Fruit fly (Drosophila melanogaster) whole organism, embryonic: ENCODE measurements around the gene CG5180.

Experiments
- Aef1 ChIP-seq: fragments of 200-800 bp; sonication (Bioruptor generic); IDR thresholded peaks from 3 replicates; pipeline ENCODE4 v1.3.6; 2022; ENCODE audit warnings: missing biosample characterization, missing genetic modification characterization
- Atf3 ChIP-seq: fragments of 200-800 bp; sonication (Bioruptor generic); optimal IDR thresholded peaks from 3 replicates; lab custom pipeline; 2016; ENCODE audit warnings: missing biosample characterization, missing genetic modification characterization
- Awh ChIP-seq: fragments of 200-800 bp; sonication (Bioruptor generic); IDR thresholded peaks from 2 replicates; pipeline ENCODE4, ENCODE4 v1.3.6; 2022; ENCODE audit warnings: missing biosample characterization, missing genetic modification characterization
- BtbVII ChIP-seq: fragments of 200-800 bp; sonication (Bioruptor generic); optimal IDR thresholded peaks from 3 replicates; lab custom pipeline; 2017; ENCODE audit warnings: missing biosample characterization, mild to moderate bottlenecking, missing genetic modification characterization
- CG10267 ChIP-seq: fragments of 200-800 bp; sonication (Bioruptor generic); optimal IDR thresholded peaks from 2 replicates; lab custom pipeline; 2018; ENCODE audit warnings: missing biosample characterization, mild to moderate bottlenecking, missing genetic modification characterization, moderate library complexity
- CG10462 ChIP-seq: fragments of 200-800 bp; sonication (Bioruptor generic); optimal IDR thresholded peaks from 2 replicates; lab custom pipeline; 2016; ENCODE audit warnings: missing biosample characterization, missing genetic modification characterization
- CG11723 ChIP-seq: fragments of 200-800 bp; sonication (Bioruptor generic); optimal IDR thresholded peaks from 2 replicates; lab custom pipeline; 2017; ENCODE audit warnings: missing biosample characterization, mild to moderate bottlenecking, missing genetic modification characterization
- CG12744 ChIP-seq: fragments of 200-800 bp; sonication (Bioruptor generic); optimal IDR thresholded peaks from 2 replicates; lab custom pipeline; 2016; ENCODE audit warnings: missing biosample characterization, missing genetic modification characterization
- CG13287 ChIP-seq: fragments of 200-800 bp; sonication (Bioruptor generic); IDR thresholded peaks from 2 replicates; pipeline ENCODE4 v1.3.6; 2022; ENCODE audit warnings: missing biosample characterization, missing genetic modification characterization; ENCODE audit not compliant: partially characterized antibody
- CG13424 ChIP-seq: fragments of 200-800 bp; sonication (Bioruptor generic); optimal IDR thresholded peaks from 2 replicates; lab custom pipeline; 2019; ENCODE audit warnings: missing biosample characterization, mild to moderate bottlenecking, missing genetic modification characterization, moderate library complexity
- CG14014 ChIP-seq: fragments of 200-800 bp; sonication (Bioruptor generic); IDR thresholded peaks from 2 replicates; pipeline ENCODE4 v1.3.6; 2022; ENCODE audit warnings: missing biosample characterization, missing genetic modification characterization
- CG15479 ChIP-seq: fragments of 200-800 bp; sonication (Bioruptor generic); optimal IDR thresholded peaks from 3 replicates; lab custom pipeline; 2019; ENCODE audit warnings: missing biosample characterization, mild to moderate bottlenecking, missing genetic modification characterization, moderate library complexity
- CG18011 ChIP-seq: fragments of 200-800 bp; sonication (Bioruptor generic); optimal IDR thresholded peaks from 2 replicates; lab custom pipeline; 2017; ENCODE audit warnings: missing biosample characterization, missing genetic modification characterization, mild to moderate bottlenecking, moderate library complexity, missing genotype
- CG2129 ChIP-seq: fragments of 200-800 bp; sonication (Bioruptor generic); IDR thresholded peaks from 2 replicates; pipeline ENCODE4 v1.3.6; 2022; ENCODE audit warnings: missing biosample characterization, missing genetic modification characterization; ENCODE audit not compliant: partially characterized antibody
- CG2199 ChIP-seq: fragments of 200-800 bp; sonication (Bioruptor generic); IDR thresholded peaks from 3 replicates; pipeline ENCODE4 v1.3.6; 2022; ENCODE audit warnings: missing biosample characterization, missing genetic modification characterization
- CG30020 ChIP-seq: fragments of 200-800 bp; optimal IDR thresholded peaks from 2 replicates; lab custom pipeline; 2019; ENCODE audit warnings: missing biosample characterization, mild to moderate bottlenecking, missing genetic modification characterization, moderate library complexity
- CG3281 ChIP-seq: fragments of 200-800 bp; sonication (Bioruptor generic); optimal IDR thresholded peaks from 3 replicates; lab custom pipeline; 2017; ENCODE audit warnings: missing biosample characterization, mild to moderate bottlenecking, missing genetic modification characterization
- CG3407 ChIP-seq: fragments of 200-800 bp; sonication (Bioruptor generic); optimal IDR thresholded peaks from 2 replicates; lab custom pipeline; 2018; ENCODE audit warnings: missing biosample characterization, mild to moderate bottlenecking, missing genetic modification characterization
- CG34224 ChIP-seq: fragments of 200-800 bp; sonication (Bioruptor generic); IDR thresholded peaks from 3 replicates; pipeline ENCODE4 v1.3.6; 2022; ENCODE audit warnings: missing biosample characterization, missing genetic modification characterization; ENCODE audit not compliant: partially characterized antibody
- CG3726 ChIP-seq: fragments of 200-800 bp; sonication (Bioruptor generic); IDR thresholded peaks from 3 replicates; pipeline ENCODE4, ENCODE4 v1.3.6; 2022; ENCODE audit warnings: missing biosample characterization, missing genetic modification characterization
- CG3838 ChIP-seq: fragments of 200-800 bp; sonication (Bioruptor generic); optimal IDR thresholded peaks from 3 replicates; lab custom pipeline; 2016; ENCODE audit warnings: missing biosample characterization, missing genetic modification characterization
- CG7963 ChIP-seq: fragments of 200-800 bp; sonication (Bioruptor generic); IDR thresholded peaks from 3 replicates; pipeline ENCODE4 v1.3.6; 2022; ENCODE audit warnings: missing biosample characterization, missing genetic modification characterization; ENCODE audit not compliant: partially characterized antibody
- CG8388 ChIP-seq: fragments of 200-800 bp; sonication (Bioruptor generic); optimal IDR thresholded peaks from 2 replicates; lab custom pipeline; 2019; ENCODE audit warnings: missing biosample characterization, mild to moderate bottlenecking, missing genetic modification characterization, moderate library complexity
- CG9609 ChIP-seq: fragments of 200-800 bp; sonication (Bioruptor generic); optimal IDR thresholded peaks from 3 replicates; lab custom pipeline; 2016; ENCODE audit warnings: missing biosample characterization, missing genetic modification characterization
- Dek ChIP-seq: fragments of 200-800 bp; sonication (Bioruptor generic); optimal IDR thresholded peaks from 3 replicates; lab custom pipeline; 2019; ENCODE audit warnings: missing biosample characterization, mild to moderate bottlenecking, missing genetic modification characterization, moderate library complexity
- Ets65A ChIP-seq: fragments of 200-800 bp; sonication (Bioruptor generic); peaks from one replicate; lab custom pipeline; 2016; ENCODE audit warnings: missing biosample characterization, missing genetic modification characterization
- HHEX ChIP-seq: fragments of 200-800 bp; sonication (Bioruptor generic); optimal IDR thresholded peaks from 3 replicates; lab custom pipeline; 2017; ENCODE audit warnings: missing biosample characterization, mild to moderate bottlenecking, missing genetic modification characterization, missing genetic modification reagents
- HLH3B ChIP-seq: fragments of 200-800 bp; sonication (Bioruptor generic); IDR thresholded peaks from 2 replicates; pipeline ENCODE4 v1.3.6; 2022; ENCODE audit warnings: missing biosample characterization, missing genetic modification characterization
- Jarid2 ChIP-seq: fragments of 200-800 bp; sonication (Bioruptor generic); optimal IDR thresholded peaks from 3 replicates; lab custom pipeline; 2017; ENCODE audit warnings: mild to moderate bottlenecking, missing biosample characterization, missing genetic modification reagents, missing genetic modification characterization
- Lim3 ChIP-seq: fragments of 200-800 bp; sonication (Bioruptor generic); IDR thresholded peaks from 2 replicates; pipeline ENCODE4 v1.3.6; 2022; ENCODE audit warnings: missing biosample characterization, missing genetic modification characterization
- MBD-R2 ChIP-seq: fragments of 200-800 bp; sonication (Bioruptor generic); IDR thresholded peaks from 2 replicates; pipeline ENCODE4 v1.3.6; 2022; ENCODE audit warnings: missing biosample characterization, missing genetic modification characterization
- Max ChIP-seq: fragments of 200-800 bp; sonication (Bioruptor generic); optimal IDR thresholded peaks from 2 replicates; lab custom pipeline; 2016; ENCODE audit warnings: missing biosample characterization, mild to moderate bottlenecking, missing genetic modification characterization
- Meics ChIP-seq: fragments of 200-800 bp; sonication (Bioruptor generic); optimal IDR thresholded peaks from 2 replicates; lab custom pipeline; 2017; ENCODE audit warnings: missing biosample characterization, mild to moderate bottlenecking, missing genetic modification characterization
- NFAT ChIP-seq: fragments of 200-800 bp; sonication (Bioruptor generic); IDR thresholded peaks from 2 replicates; pipeline ENCODE4 v1.3.6; 2022; ENCODE audit warnings: missing biosample characterization, missing genetic modification characterization
- Nf-YA ChIP-seq: fragments of 200-800 bp; sonication (Bioruptor generic); IDR thresholded peaks from 2 replicates; pipeline ENCODE4 v1.3.6; 2022; ENCODE audit warnings: missing biosample characterization, missing genetic modification characterization
- NfI ChIP-seq: fragments of 200-800 bp; sonication (Bioruptor generic); optimal IDR thresholded peaks from 3 replicates; lab custom pipeline; 2018; ENCODE audit warnings: missing biosample characterization, mild to moderate bottlenecking, missing genetic modification characterization, moderate library complexity
- Xbp1 ChIP-seq: fragments of 200-800 bp; sonication (Bioruptor generic); optimal IDR thresholded peaks from 3 replicates; lab custom pipeline; 2016; ENCODE audit warnings: missing biosample characterization, mild to moderate bottlenecking, missing genetic modification characterization
- YL-1 ChIP-seq: fragments of 200-800 bp; sonication (Bioruptor generic); optimal IDR thresholded peaks from 3 replicates; lab custom pipeline; 2017; ENCODE audit warnings: missing biosample characterization, mild to moderate bottlenecking, missing genetic modification characterization
- ase ChIP-seq: fragments of 200-800 bp; sonication (Bioruptor generic); IDR thresholded peaks from 3 replicates; pipeline ENCODE4 v1.3.6; 2022; ENCODE audit warnings: missing biosample characterization, missing genetic modification characterization
- ash1 ChIP-seq: fragments of 200-800 bp; sonication (Bioruptor generic); optimal IDR thresholded peaks from 2 replicates; lab custom pipeline; 2018; ENCODE audit warnings: missing biosample characterization, mild to moderate bottlenecking, missing genetic modification characterization
- crp ChIP-seq, 2 experiments: fragments of 200-800 bp; sonication (Bioruptor generic); optimal IDR thresholded peaks; 2 replicates in 1 of 2; 3 replicates in 1 of 2; lab custom pipeline; 2017; ENCODE audit warnings: missing biosample characterization in 2 of 2, missing genetic modification characterization in 2 of 2, mild to moderate bottlenecking in 1 of 2, moderate library complexity in 1 of 2
- danr ChIP-seq: fragments of 200-800 bp; sonication (Bioruptor generic); IDR thresholded peaks from 2 replicates; pipeline ENCODE4 v1.3.6; 2022; ENCODE audit warnings: missing biosample characterization, missing genetic modification characterization
- dati ChIP-seq: fragments of 200-800 bp; sonication (Bioruptor generic); IDR thresholded peaks from 2 replicates; pipeline ENCODE4 v1.3.6; 2022; ENCODE audit warnings: missing biosample characterization, missing genetic modification characterization
- jing ChIP-seq: fragments of 200-800 bp; sonication (Bioruptor generic); optimal IDR thresholded peaks from 2 replicates; lab custom pipeline; 2018; ENCODE audit warnings: missing biosample characterization, mild to moderate bottlenecking, missing genetic modification characterization
- klu ChIP-seq: fragments of 200-800 bp; sonication (Bioruptor generic); IDR thresholded peaks from 2 replicates; pipeline ENCODE4 v1.3.6; 2022; ENCODE audit warnings: missing biosample characterization, missing genetic modification characterization
- lov ChIP-seq, 2 experiments: fragments of 200-800 bp in 1 of 2; fragments of >200 bp in 1 of 2; sonication (Bioruptor generic) in 1 of 2; IDR thresholded peaks in 1 of 2; optimal IDR thresholded peaks in 1 of 2; 2 replicates in 1 of 2; 3 replicates in 1 of 2; pipeline versions ENCODE4 v1.3.6 to Lab custom; 2017 to 2022; ENCODE audit warnings: missing biosample characterization in 1 of 2, missing genetic modification characterization in 1 of 2
- pb ChIP-seq: fragments of 200-800 bp; sonication (Bioruptor generic); optimal IDR thresholded peaks from 3 replicates; lab custom pipeline; 2016; ENCODE audit warnings: missing biosample characterization, missing genetic modification characterization
- repo ChIP-seq: fragments of 200-800 bp; sonication (Bioruptor generic); optimal IDR thresholded peaks from 2 replicates; lab custom pipeline; 2016; ENCODE audit warnings: missing biosample characterization, missing genetic modification characterization
- sug ChIP-seq: fragments of 200-800 bp; optimal IDR thresholded peaks from 2 replicates; lab custom pipeline; 2019; ENCODE audit warnings: missing biosample characterization, mild to moderate bottlenecking, missing genetic modification characterization, moderate library complexity
- z ChIP-seq: fragments of 200-800 bp; sonication (Bioruptor generic); IDR thresholded peaks from 3 replicates; pipeline ENCODE4 v1.3.6; 2022; ENCODE audit warnings: missing biosample characterization, missing genetic modification characterization

Gene CG5180

dm6 chr3R:20558106-20558489 is 368 bp downstream of the CG5180 start (continued):
- peak; percentile 76 for TF ChIP-seq MBD-R2 (GFP tag; lab: Robert Waterston, UW)
- TF ChIP-seq Aef1 = no peak; the same call in 2 of the 3 replicates
- no peak for TF ChIP-seq CG30020 (tag; lab: Kevin White, UChicago)
- TF ChIP-seq CG3281 = no peak
- TF ChIP-seq CG3838 (GFP tag; lab: Kevin White, UChicago) = no peak
- peak; percentile 70 for TF ChIP-seq NFAT (GFP tag; lab: Robert Waterston, UW)
- no peak for TF ChIP-seq jing (GFP tag; lab: Kevin White, UChicago)
- 0 out of 3 replicates have a peak, but pooled peaks have one; percentile 5 for TF ChIP-seq CG7963 (GFP tag; lab: Robert Waterston, UW)
- no peak for TF ChIP-seq Awh (GFP tag; lab: Robert Waterston, UW)
- no peak for TF ChIP-seq CG13424 (tag; lab: Kevin White, UChicago)
- TF ChIP-seq klu (GFP tag; lab: Robert Waterston, UW) = no peak
- no peak for TF ChIP-seq CG12744
- TF ChIP-seq CG3726 (GFP tag; lab: Robert Waterston, UW) = no peak
- TF ChIP-seq sug = no peak
- TF ChIP-seq NfI (GFP tag; lab: Kevin White, UChicago) = no peak
- no peak for TF ChIP-seq Dek (tag; lab: Kevin White, UChicago)
- no peak for TF ChIP-seq HLH3B (GFP tag; lab: Robert Waterston, UW)
- no peak for TF ChIP-seq Xbp1
- TF ChIP-seq ase (GFP tag; lab: Robert Waterston, UW) = no peak; the same call in 2 of the 3 replicates
- TF ChIP-seq CG10267 = no peak
- TF ChIP-seq CG2199 (GFP tag; lab: Robert Waterston, UW) = no peak
- TF ChIP-seq pb (GFP tag; lab: Kevin White, UChicago) = peak; percentile 17
- no peak for TF ChIP-seq Max (GFP tag; lab: Kevin White, UChicago)
- TF ChIP-seq Nf-YA (GFP tag; lab: Robert Waterston, UW) = 0 out of 2 replicates have a peak, but pooled peaks have one; percentile 16
- no peak for TF ChIP-seq HHEX (GFP tag; lab: Kevin White, UChicago)
- no peak for TF ChIP-seq z (GFP tag; lab: Robert Waterston, UW)
- no peak for TF ChIP-seq CG11723 (GFP tag; lab: Kevin White, UChicago)
- TF ChIP-seq BtbVII = no peak
- no peak for TF ChIP-seq Atf3 (GFP tag; lab: Kevin White, UChicago)
- no peak for TF ChIP-seq Lim3 (GFP tag; lab: Robert Waterston, UW)
- TF ChIP-seq CG14014 = no peak
- TF ChIP-seq lov (optimal IDR thresholded peaks at IDR 0.05; lab: Kevin White, UChicago) = no peak
- 0 out of 3 replicates have a peak, but pooled peaks have one; percentile 7 for TF ChIP-seq lov (GFP tag; IDR thresholded peaks at IDR 0.05; lab: Robert Waterston, UW)
- no peak for TF ChIP-seq CG8388 (GFP tag; lab: Kevin White, UChicago)
- TF ChIP-seq CG3407 (GFP tag; lab: Kevin White, UChicago) = no peak
- TF ChIP-seq dati (GFP tag; lab: Robert Waterston, UW) = no peak
- no peak; the same call in 1 of the 2 replicates for TF ChIP-seq CG13287 (GFP tag; lab: Robert Waterston, UW)
- TF ChIP-seq Ets65A = peak; percentile 94
- TF ChIP-seq CG2129 (GFP tag; lab: Robert Waterston, UW) = peak; percentile 48
- peak; percentile 68 for TF ChIP-seq YL-1 (GFP tag; lab: Kevin White, UChicago)
- TF ChIP-seq CG34224 (GFP tag; lab: Robert Waterston, UW) = peak; percentile 26; the same call in 2 of the 3 replicates
- no peak for TF ChIP-seq danr
- no peak for TF ChIP-seq CG18011 (GFP tag; lab: Kevin White, UChicago)
- no peak for TF ChIP-seq CG10462
- TF ChIP-seq ash1 = no peak
- TF ChIP-seq CG15479 = no peak
- no peak for TF ChIP-seq Jarid2
- TF ChIP-seq crp (GFP tag; optimal IDR thresholded peaks at IDR 0.05; lab: Kevin White, UChicago) = no peak
- no peak for TF ChIP-seq repo (GFP tag; lab: Kevin White, UChicago)
- no peak for TF ChIP-seq CG9609 (GFP tag; lab: Kevin White, UChicago)
- TF ChIP-seq Meics (GFP tag; lab: Kevin White, UChicago) = peak; percentile 20
